Fruit fly (Drosophila melanogaster) whole organism, embryonic: ENCODE data around the gene cass.
A peak's percentile ranks its signal among the peaks of the same experiment; 100 is the strongest.

Source experiments
- Aef1 ChIP-seq: fragments of 200-800 bp; sonication (Bioruptor generic); IDR thresholded peaks from 3 replicates; pipeline ENCODE4 v1.3.6; 2022; ENCODE audit warnings: missing biosample characterization, missing genetic modification characterization
- B-H2 ChIP-seq: fragments of 200-800 bp; sonication (Bioruptor generic); optimal IDR thresholded peaks from 2 replicates; lab custom pipeline; 2018; ENCODE audit warnings: missing biosample characterization, mild to moderate bottlenecking, missing genetic modification characterization
- Bgb ChIP-seq: fragments of 200-800 bp; sonication (Bioruptor generic); IDR thresholded peaks from 2 replicates; pipeline ENCODE4 v1.3.6; 2022; ENCODE audit warnings: missing biosample characterization, missing genetic modification characterization; ENCODE audit not compliant: partially characterized antibody
- CG10274 ChIP-seq: fragments of 200-800 bp; sonication (Bioruptor generic); optimal IDR thresholded peaks from 3 replicates; lab custom pipeline; 2017; ENCODE audit warnings: missing biosample characterization, mild to moderate bottlenecking, missing genetic modification characterization
- CG12104 ChIP-seq: fragments of 200-800 bp; sonication (Bioruptor generic); optimal IDR thresholded peaks from 3 replicates; lab custom pipeline; 2016; ENCODE audit warnings: missing biosample characterization, missing genetic modification characterization
- CG12659 ChIP-seq: fragments of 200-800 bp; sonication (Bioruptor generic); optimal IDR thresholded peaks from 3 replicates; lab custom pipeline; 2017; ENCODE audit warnings: mild to moderate bottlenecking, missing biosample characterization, missing genetic modification reagents, missing genetic modification characterization
- CG13894 ChIP-seq: fragments of 200-800 bp; sonication (Bioruptor generic); optimal IDR thresholded peaks from 3 replicates; lab custom pipeline; 2018; ENCODE audit warnings: missing biosample characterization, mild to moderate bottlenecking, missing genetic modification characterization, moderate library complexity
- CG14710 ChIP-seq: fragments of 200-800 bp; sonication (Bioruptor generic); optimal IDR thresholded peaks from 3 replicates; lab custom pipeline; 2019; ENCODE audit warnings: missing biosample characterization, mild to moderate bottlenecking, missing genetic modification characterization, moderate library complexity
- CG1647 ChIP-seq: fragments of 200-800 bp; sonication (Bioruptor generic); optimal IDR thresholded peaks from 3 replicates; lab custom pipeline; 2016; ENCODE audit warnings: missing biosample characterization, missing genetic modification characterization
- CG16815 ChIP-seq: fragments of 200-800 bp; sonication (Bioruptor generic); optimal IDR thresholded peaks from 3 replicates; lab custom pipeline; 2017; ENCODE audit warnings: missing biosample characterization, mild to moderate bottlenecking, missing genetic modification characterization
- CG1792 ChIP-seq: fragments of 200-800 bp; sonication (Bioruptor generic); optimal IDR thresholded peaks from 2 replicates; lab custom pipeline; 2016; ENCODE audit warnings: missing biosample characterization, missing genetic modification characterization
- CG30403 ChIP-seq: fragments of 200-800 bp; sonication (Bioruptor generic); optimal IDR thresholded peaks from 3 replicates; lab custom pipeline; 2016; ENCODE audit warnings: missing biosample characterization, missing genetic modification characterization
- CG3065 ChIP-seq: fragments of 200-800 bp; sonication (Bioruptor generic); optimal IDR thresholded peaks from 2 replicates; lab custom pipeline; 2016; ENCODE audit warnings: missing biosample characterization, missing genetic modification characterization
- CG3407 ChIP-seq: fragments of 200-800 bp; sonication (Bioruptor generic); optimal IDR thresholded peaks from 2 replicates; lab custom pipeline; 2018; ENCODE audit warnings: missing biosample characterization, mild to moderate bottlenecking, missing genetic modification characterization
- CG34376 ChIP-seq: fragments of 200-800 bp; sonication (Bioruptor generic); optimal IDR thresholded peaks from 2 replicates; lab custom pipeline; 2018; ENCODE audit warnings: missing biosample characterization, mild to moderate bottlenecking, missing genetic modification characterization
- CG34422 ChIP-seq: fragments of 200-800 bp; sonication (Bioruptor generic); IDR thresholded peaks from 3 replicates; pipeline ENCODE4 v1.3.6; 2022; ENCODE audit warnings: missing biosample characterization, missing genetic modification characterization
- CG3726 ChIP-seq: fragments of 200-800 bp; sonication (Bioruptor generic); IDR thresholded peaks from 3 replicates; pipeline ENCODE4, ENCODE4 v1.3.6; 2022; ENCODE audit warnings: missing biosample characterization, missing genetic modification characterization
- CG4707 ChIP-seq: fragments of 200-800 bp; sonication (Bioruptor generic); optimal IDR thresholded peaks from 2 replicates; lab custom pipeline; 2018; ENCODE audit warnings: missing biosample characterization, mild to moderate bottlenecking, missing genetic modification characterization, moderate library complexity
- CG6175 ChIP-seq: fragments of 200-800 bp; sonication (Bioruptor generic); IDR thresholded peaks from 3 replicates; pipeline ENCODE4 v1.3.6; 2022; ENCODE audit warnings: missing biosample characterization, missing genetic modification characterization
- CG6689 ChIP-seq: fragments of 200-800 bp; sonication (Bioruptor generic); IDR thresholded peaks from 2 replicates; pipeline ENCODE4 v1.3.6; 2022; ENCODE audit warnings: missing biosample characterization, missing genetic modification characterization
- CG7928 ChIP-seq: fragments of 200-800 bp; sonication (Bioruptor generic); optimal IDR thresholded peaks from 2 replicates; lab custom pipeline; 2017; ENCODE audit warnings: missing biosample characterization, mild to moderate bottlenecking, missing genetic modification characterization
- CG7987 ChIP-seq: fragments of 200-800 bp; sonication (Bioruptor generic); optimal IDR thresholded peaks from 2 replicates; lab custom pipeline; 2018; ENCODE audit warnings: missing biosample characterization, mild to moderate bottlenecking, missing genetic modification characterization, moderate library complexity
- CG8359 ChIP-seq: fragments of 200-800 bp; sonication (Bioruptor generic); optimal IDR thresholded peaks from 2 replicates; lab custom pipeline; 2017; ENCODE audit warnings: missing biosample characterization, mild to moderate bottlenecking, missing genetic modification characterization, borderline replicate concordance
- CG8944 ChIP-seq: fragments of 200-800 bp; sonication (Bioruptor generic); optimal IDR thresholded peaks from 3 replicates; lab custom pipeline; 2016; ENCODE audit warnings: missing biosample characterization, missing genetic modification characterization
- CrebB ChIP-seq: fragments of 200-800 bp; sonication (Bioruptor generic); optimal IDR thresholded peaks from 3 replicates; lab custom pipeline; 2018; ENCODE audit warnings: missing biosample characterization, mild to moderate bottlenecking, missing genetic modification characterization
- Dek ChIP-seq: fragments of 200-800 bp; sonication (Bioruptor generic); optimal IDR thresholded peaks from 3 replicates; lab custom pipeline; 2019; ENCODE audit warnings: missing biosample characterization, mild to moderate bottlenecking, missing genetic modification characterization, moderate library complexity
- Dfd ChIP-seq, 2 experiments: fragments of >200 bp; optimal IDR thresholded peaks; 2 replicates each; lab custom pipeline; 2017; ENCODE audit warnings: missing biosample characterization in 2 of 2, missing genetic modification characterization in 2 of 2
- Fer1 ChIP-seq: fragments of 200-800 bp; sonication (Bioruptor generic); optimal IDR thresholded peaks from 2 replicates; lab custom pipeline; 2017; ENCODE audit warnings: missing biosample characterization, mild to moderate bottlenecking, missing genetic modification characterization
- Hr3 ChIP-seq: fragments of 200-800 bp; sonication (Bioruptor generic); optimal IDR thresholded peaks from 3 replicates; lab custom pipeline; 2016; ENCODE audit warnings: missing biosample characterization, missing genetic modification characterization
- Meics ChIP-seq: fragments of 200-800 bp; sonication (Bioruptor generic); optimal IDR thresholded peaks from 2 replicates; lab custom pipeline; 2017; ENCODE audit warnings: missing biosample characterization, mild to moderate bottlenecking, missing genetic modification characterization
- Taf1 ChIP-seq: fragments of 200-800 bp; sonication (Bioruptor generic); IDR thresholded peaks from 2 replicates; pipeline ENCODE4 v1.3.6; 2022; ENCODE audit warnings: missing biosample characterization, missing genetic modification characterization
- ara ChIP-seq: fragments of 200-800 bp; sonication (Bioruptor generic); IDR thresholded peaks from 2 replicates; pipeline ENCODE4 v1.3.6; 2022; ENCODE audit warnings: missing biosample characterization, missing genetic modification characterization
- ash1 ChIP-seq: fragments of 200-800 bp; sonication (Bioruptor generic); optimal IDR thresholded peaks from 2 replicates; lab custom pipeline; 2018; ENCODE audit warnings: missing biosample characterization, mild to moderate bottlenecking, missing genetic modification characterization
- cwo ChIP-seq: fragments of 200-800 bp; sonication (Bioruptor generic); optimal IDR thresholded peaks from 3 replicates; lab custom pipeline; 2017; ENCODE audit warnings: missing biosample characterization, missing genetic modification characterization, mild to moderate bottlenecking, moderate library complexity, missing genetic modification reagents
- dimm ChIP-seq: fragments of 200-800 bp; sonication (Bioruptor generic); IDR thresholded peaks from 2 replicates; pipeline ENCODE4 v1.3.6; 2022; ENCODE audit warnings: missing biosample characterization, missing genetic modification characterization
- disco-r ChIP-seq: fragments of 200-800 bp; sonication (Bioruptor generic); optimal IDR thresholded peaks from 2 replicates; lab custom pipeline; 2016; ENCODE audit warnings: missing biosample characterization, missing genetic modification characterization
- dmrt11E ChIP-seq: fragments of 200-800 bp; sonication (Bioruptor generic); optimal IDR thresholded peaks from 3 replicates; lab custom pipeline; 2018; ENCODE audit warnings: missing biosample characterization, mild to moderate bottlenecking, missing genetic modification characterization, moderate library complexity
- esg ChIP-seq: fragments of 200-800 bp; sonication (Bioruptor generic); conservative IDR thresholded peaks from 2 replicates; pipeline ENCODE4 v1.3.6; 2022; ENCODE audit warnings: missing biosample characterization, missing genetic modification characterization
- eve ChIP-seq, 2 experiments: fragments of >200 bp; optimal IDR thresholded peaks; 2 replicates each; lab custom pipeline; 2017; ENCODE audit warnings: missing biosample characterization in 2 of 2, missing genetic modification characterization in 2 of 2
- eyg ChIP-seq: fragments of 200-800 bp; sonication (Bioruptor generic); optimal IDR thresholded peaks from 3 replicates; lab custom pipeline; 2016; ENCODE audit warnings: missing biosample characterization, missing genetic modification characterization
- grau ChIP-seq: fragments of 200-800 bp; optimal IDR thresholded peaks from 3 replicates; lab custom pipeline; 2019; ENCODE audit warnings: missing biosample characterization, mild to moderate bottlenecking, missing genetic modification characterization, moderate library complexity
- gsb ChIP-seq: fragments of 200-800 bp; sonication (Bioruptor generic); IDR thresholded peaks from 2 replicates; pipeline ENCODE4 v1.3.6; 2022; ENCODE audit warnings: missing biosample characterization, missing genetic modification characterization
- pum ChIP-seq: fragments of 200-800 bp; sonication (Bioruptor generic); optimal IDR thresholded peaks from 2 replicates; lab custom pipeline; 2016; ENCODE audit warnings: missing biosample characterization, missing genetic modification characterization
- sens-2 ChIP-seq: fragments of 200-800 bp; sonication (Bioruptor generic); IDR thresholded peaks from 2 replicates; pipeline ENCODE4 v1.3.6; 2022; ENCODE audit warnings: missing biosample characterization, missing genetic modification characterization
- seq ChIP-seq: fragments of 200-800 bp; sonication (Bioruptor generic); IDR thresholded peaks from 2 replicates; pipeline ENCODE4 v1.3.6; 2022; ENCODE audit warnings: missing biosample characterization, missing genetic modification characterization
- sob ChIP-seq: fragments of 200-800 bp; sonication (Bioruptor generic); IDR thresholded peaks from 2 replicates; pipeline ENCODE4 v1.3.6; 2022; ENCODE audit warnings: missing biosample characterization, missing genetic modification characterization
- ssp ChIP-seq: fragments of 200-800 bp; sonication (Bioruptor generic); IDR thresholded peaks from 2 replicates; pipeline ENCODE4 v1.3.6; 2022; ENCODE audit warnings: missing biosample characterization, missing genetic modification characterization
- tup ChIP-seq: fragments of 200-800 bp; sonication (Bioruptor generic); optimal IDR thresholded peaks from 2 replicates; lab custom pipeline; 2016; ENCODE audit warnings: missing biosample characterization, mild to moderate bottlenecking, missing genetic modification characterization, moderate library complexity
- tx ChIP-seq: fragments of 200-800 bp; sonication (Bioruptor generic); optimal IDR thresholded peaks from 2 replicates; lab custom pipeline; 2016; ENCODE audit warnings: missing biosample characterization, missing genetic modification characterization

Gene cass

DNA sequence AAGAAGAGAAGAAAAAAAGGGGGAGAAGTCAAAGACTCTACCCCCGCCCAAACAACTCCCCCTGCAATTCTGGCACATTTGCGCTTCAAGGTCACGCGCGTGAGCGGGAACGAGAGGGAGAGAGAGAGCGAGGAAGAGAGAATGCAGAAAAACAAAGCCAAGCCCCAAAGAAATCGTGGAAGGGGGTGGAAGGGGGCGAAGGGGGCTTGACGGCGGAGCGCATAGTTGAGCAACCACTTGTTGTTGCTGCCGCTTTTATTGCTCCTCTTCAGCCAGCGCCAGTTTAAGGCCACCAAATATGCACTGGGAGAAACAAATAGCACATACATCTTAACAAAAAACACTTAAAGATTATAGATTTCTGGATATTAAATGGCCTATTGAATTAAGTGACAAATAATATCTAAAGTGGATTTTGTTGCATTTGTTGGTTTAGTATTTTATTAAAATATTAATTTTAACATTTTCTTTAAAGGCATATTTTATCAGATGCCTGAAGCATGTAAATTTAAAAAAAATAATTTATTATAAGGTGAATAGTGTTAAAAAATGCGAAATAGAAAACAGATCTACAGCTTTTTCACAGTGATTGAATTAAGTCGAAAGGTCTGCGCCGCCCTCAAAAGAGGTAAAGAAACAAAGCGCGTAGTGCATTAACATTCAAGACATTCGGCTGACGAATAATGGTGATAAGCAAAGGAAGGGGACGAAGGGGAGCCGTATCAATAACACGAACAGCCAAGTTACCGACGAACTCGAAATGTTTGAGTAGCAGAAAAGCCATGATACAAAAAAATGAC is 47.7 kb downstream of the cass start (continued):
- TF ChIP-seq CG6175 (no peak; the same call in 2 of the 3 replicates), CG7987 (GFP tag; lab: Kevin White, UChicago) (peak; percentile 85), CG4707 (GFP tag; lab: Kevin White, UChicago) (no peak), B-H2 (GFP tag; lab: Kevin White, UChicago) (no peak), CG8944 (GFP tag; lab: Kevin White, UChicago) (peak; percentile 13), CG10274 (GFP tag; lab: Kevin White, UChicago) (peak; percentile 83), CG6689 (GFP tag; lab: Robert Waterston, UW) (peak; percentile 97), Dfd (GFP tag; optimal IDR thresholded peaks at IDR 0.05; lab: Kevin White, UChicago) (no peak), CG30403 (GFP tag; lab: Kevin White, UChicago) (peak; percentile 93), esg (GFP tag; lab: Robert Waterston, UW) (peak; percentile 93), CG12104 (peak; percentile 80), ssp (GFP tag; lab: Robert Waterston, UW) (peak; percentile 64), CG13894 (tag; lab: Kevin White, UChicago) (peak; percentile 72), pum (peak; percentile 52), seq (GFP tag; lab: Robert Waterston, UW) (peak; percentile 90), CG16815 (GFP tag; lab: Kevin White, UChicago) (peak; percentile 79), gsb (GFP tag; lab: Robert Waterston, UW) (peak; percentile 87), CG12659 (GFP tag; lab: Kevin White, UChicago) (peak; percentile 93), sob (GFP tag; lab: Robert Waterston, UW) (peak; percentile 54; the same call in 1 of the 2 replicates), disco-r (peak; percentile 26), CG1647 (GFP tag; lab: Kevin White, UChicago) (no peak), CrebB (peak; percentile 87), sens-2 (GFP tag; lab: Robert Waterston, UW) (0 out of 2 replicates have a peak, but pooled peaks have one; percentile 12), Meics (GFP tag; lab: Kevin White, UChicago) (peak; percentile 96), CG1792 (GFP tag; lab: Kevin White, UChicago) (no peak), CG34376 (peak; percentile 62), Dek (tag; lab: Kevin White, UChicago) (peak; percentile 95), CG34422 (GFP tag; lab: Robert Waterston, UW) (peak; percentile 96), eve (GFP tag; optimal IDR thresholded peaks at IDR 0.05; lab: Kevin White, UChicago) (peak in 1 of 2 experiments; percentile 95), CG3726 (GFP tag; lab: Robert Waterston, UW) (peak; percentile 91), ash1 (GFP tag; lab: Kevin White, UChicago) (no peak), CG8359 (GFP tag; lab: Kevin White, UChicago) (peak; percentile 88), cwo (GFP tag; lab: Kevin White, UChicago) (peak; percentile 94), eyg (GFP tag; lab: Kevin White, UChicago) (peak; percentile 11), ara (GFP tag; lab: Robert Waterston, UW) (peak; percentile 84; the same call in 1 of the 2 replicates), tx (GFP tag; lab: Kevin White, UChicago) (peak; percentile 39), dimm (GFP tag; lab: Robert Waterston, UW) (peak; percentile 71), tup (GFP tag; lab: Kevin White, UChicago) (peak; percentile 40), CG3065 (peak; percentile 8), dmrt11E (peak; percentile 85), Bgb (GFP tag; lab: Robert Waterston, UW) (no peak; the same call in 1 of the 2 replicates), CG7928 (GFP tag; lab: Kevin White, UChicago) (peak; percentile 69), grau (tag; lab: Kevin White, UChicago) (peak; percentile 96), Aef1 (GFP tag; lab: Robert Waterston, UW) (peak; percentile 94), Hr3 (GFP tag; lab: Kevin White, UChicago) (peak; percentile 96), Fer1 (GFP tag; lab: Kevin White, UChicago) (peak; percentile 97), CG3407 (peak; percentile 92), CG14710 (tag; lab: Kevin White, UChicago) (peak; percentile 97), Taf1 (GFP tag; lab: Robert Waterston, UW) (peak; percentile 55)
